Worm (Caenorhabditis elegans) whole organism, L3 larva: Measurements from ENCODE around the gene ubq-2.

Source experiments
- R02D3.7 ChIP-seq: fragments of 150-350 bp; optimal IDR thresholded peaks from 2 replicates; lab custom pipeline; 2014; ENCODE audit warnings: missing biosample characterization, missing genetic modification characterization
- ZK546.5 ChIP-seq: sonication (generic microtip); optimal IDR thresholded peaks from 2 replicates; lab custom pipeline; 2017; ENCODE audit warnings: missing biosample characterization, missing genetic modification characterization
- aly-2 ChIP-seq: fragments of 150-350 bp; optimal IDR thresholded peaks from 2 replicates; lab custom pipeline; 2014; ENCODE audit warnings: missing biosample characterization, missing genetic modification characterization
- ceh-16 ChIP-seq: sonication (generic microtip); optimal IDR thresholded peaks from 2 replicates; lab custom pipeline; 2017; ENCODE audit warnings: missing biosample characterization, missing genetic modification characterization
- ceh-28 ChIP-seq: fragments of 150-350 bp; optimal IDR thresholded peaks from 2 replicates; lab custom pipeline; 2014; ENCODE audit warnings: missing biosample characterization, missing genetic modification reagents, missing genetic modification characterization
- ceh-82 ChIP-seq: fragments of 150-350 bp; optimal IDR thresholded peaks from 2 replicates; lab custom pipeline; 2014; ENCODE audit warnings: missing biosample characterization, missing genetic modification characterization
- ceh-9 ChIP-seq: sonication (generic microtip); optimal IDR thresholded peaks from 2 replicates; lab custom pipeline; 2018; ENCODE audit warnings: missing biosample characterization, missing genetic modification characterization
- egl-27 ChIP-seq: sonication (generic microtip); optimal IDR thresholded peaks from 4 replicates; lab custom pipeline; 2017; ENCODE audit warnings: missing biosample characterization, missing genetic modification reagents, missing genetic modification characterization
- egl-5 ChIP-seq: fragments of 150-350 bp; optimal IDR thresholded peaks from 2 replicates; lab custom pipeline; 2017; ENCODE audit warnings: missing biosample characterization, missing genetic modification reagents, missing genetic modification characterization, inconsistent platforms
- elt-1 ChIP-seq: fragments of 150-350 bp; optimal IDR thresholded peaks from 2 replicates; lab custom pipeline; 2014; ENCODE audit warnings: missing biosample characterization, missing genetic modification characterization
- elt-2 ChIP-seq: sonication (generic microtip); optimal IDR thresholded peaks from 2 replicates; lab custom pipeline; 2016; ENCODE audit warnings: missing genetic modification reagents, mild to moderate bottlenecking, missing genetic modification characterization, missing compliant biosample characterization
- elt-3 ChIP-seq, 3 experiments: fragments of 150-350 bp in 1 of 3; sonication (generic microtip) in 2 of 3; optimal IDR thresholded peaks; 2 replicates in 2 of 3; 4 replicates in 1 of 3; lab custom pipeline; 2014 to 2017; ENCODE audit warnings: missing biosample characterization in 3 of 3, missing genetic modification characterization in 3 of 3
- fkh-10 ChIP-seq: sonication (generic microtip); optimal IDR thresholded peaks from 2 replicates; lab custom pipeline; 2017; ENCODE audit warnings: missing biosample characterization, missing genetic modification reagents, missing genetic modification characterization
- fkh-2 ChIP-seq: fragments of 150-350 bp; optimal IDR thresholded peaks from 2 replicates; lab custom pipeline; 2014; ENCODE audit warnings: missing biosample characterization, missing genetic modification reagents, missing genetic modification characterization
- fos-1 ChIP-seq: fragments of 150-350 bp; optimal IDR thresholded peaks from 2 replicates; lab custom pipeline; 2014; ENCODE audit warnings: missing biosample characterization, missing genetic modification characterization
- hmg-11 ChIP-seq: sonication (generic microtip); optimal IDR thresholded peaks from 2 replicates; lab custom pipeline; 2016; ENCODE audit warnings: missing genetic modification characterization, missing compliant biosample characterization
- jun-1 ChIP-seq: fragments of 150-350 bp; optimal IDR thresholded peaks from 2 replicates; lab custom pipeline; 2014; ENCODE audit warnings: missing biosample characterization, missing genetic modification reagents, missing genetic modification characterization
- lin-15B ChIP-seq: fragments of 150-350 bp; optimal IDR thresholded peaks from 2 replicates; lab custom pipeline; 2014; ENCODE audit warnings: missing biosample characterization, missing genetic modification characterization
- lin-39 ChIP-seq: fragments of 150-350 bp; optimal IDR thresholded peaks from 2 replicates; lab custom pipeline; 2018; ENCODE audit warnings: missing biosample characterization, missing genetic modification reagents, missing genetic modification characterization
- lsy-12 ChIP-seq: sonication (generic microtip); optimal IDR thresholded peaks from 2 replicates; lab custom pipeline; 2016; ENCODE audit warnings: mild to moderate bottlenecking, missing genetic modification characterization, missing compliant biosample characterization
- mml-1 ChIP-seq: fragments of 150-350 bp; sonication (generic microtip); optimal IDR thresholded peaks from 3 replicates; lab custom pipeline; 2014; ENCODE audit warnings: missing biosample characterization, missing genetic modification characterization
- nfya-1 ChIP-seq: sonication (generic microtip); optimal IDR thresholded peaks from 2 replicates; lab custom pipeline; 2017; ENCODE audit warnings: missing genetic modification characterization, mild to moderate bottlenecking, missing compliant biosample characterization, antibody characterized with exemption, moderate library complexity; ENCODE audit not compliant: insufficient read depth
- nhr-11 ChIP-seq: fragments of 150-350 bp; optimal IDR thresholded peaks from 2 replicates; lab custom pipeline; 2014; ENCODE audit warnings: missing biosample characterization, missing genetic modification characterization
- nhr-23 ChIP-seq: fragments of 150-350 bp; optimal IDR thresholded peaks from 2 replicates; lab custom pipeline; 2014; ENCODE audit warnings: missing biosample characterization, missing genetic modification reagents, missing genetic modification characterization
- nhr-237 ChIP-seq: fragments of 150-350 bp; optimal IDR thresholded peaks from 2 replicates; lab custom pipeline; 2014; ENCODE audit warnings: missing biosample characterization, missing genetic modification characterization
- nhr-25 ChIP-seq: sonication (generic microtip); optimal IDR thresholded peaks from 2 replicates; lab custom pipeline; 2017; ENCODE audit warnings: missing biosample characterization, missing genetic modification characterization
- nhr-28 ChIP-seq: fragments of 150-350 bp; optimal IDR thresholded peaks from 2 replicates; lab custom pipeline; 2014; ENCODE audit warnings: missing biosample characterization, missing genetic modification characterization
- nhr-76 ChIP-seq: fragments of 150-350 bp; sonication (generic microtip); optimal IDR thresholded peaks from 5 replicates; lab custom pipeline; 2014; ENCODE audit warnings: missing biosample characterization, missing genetic modification characterization
- nhr-77 ChIP-seq: fragments of 150-350 bp; optimal IDR thresholded peaks from 2 replicates; lab custom pipeline; 2014; ENCODE audit warnings: missing biosample characterization, missing genetic modification characterization
- pha-4 ChIP-seq: fragments of 150-350 bp; optimal IDR thresholded peaks from 2 replicates; lab custom pipeline; 2014; ENCODE audit warnings: missing biosample characterization, missing genetic modification reagents, missing genetic modification characterization
- pqm-1 ChIP-seq: fragments of 150-350 bp; optimal IDR thresholded peaks from 2 replicates; lab custom pipeline; 2017; ENCODE audit warnings: missing biosample characterization, missing genetic modification characterization, inconsistent platforms
- skn-1 ChIP-seq: fragments of 150-350 bp; optimal IDR thresholded peaks from 2 replicates; lab custom pipeline; 2014; ENCODE audit warnings: missing biosample characterization, missing genetic modification characterization
- snpc-4 ChIP-seq: fragments of 150-350 bp; optimal IDR thresholded peaks from 2 replicates; lab custom pipeline; 2014; ENCODE audit warnings: missing biosample characterization, missing genetic modification characterization
- tbx-2 ChIP-seq: sonication (generic microtip); optimal IDR thresholded peaks from 2 replicates; lab custom pipeline; 2016; ENCODE audit warnings: mild to moderate bottlenecking, missing genetic modification characterization, missing compliant biosample characterization
- unc-39 ChIP-seq: sonication (generic microtip); optimal IDR thresholded peaks from 4 replicates; lab custom pipeline; 2017; ENCODE audit warnings: missing biosample characterization, missing genetic modification characterization
- unc-62 ChIP-seq: fragments of 150-350 bp; sonication (generic microtip); optimal IDR thresholded peaks from 4 replicates; lab custom pipeline; 2014; ENCODE audit warnings: missing biosample characterization, missing genetic modification reagents, missing genetic modification characterization
- zag-1 ChIP-seq: fragments of 150-350 bp; optimal IDR thresholded peaks from 2 replicates; lab custom pipeline; 2014; ENCODE audit warnings: missing biosample characterization, missing genetic modification characterization
- ztf-11 ChIP-seq: fragments of 150-350 bp; optimal IDR thresholded peaks from 2 replicates; lab custom pipeline; 2014; ENCODE audit warnings: missing biosample characterization, missing genetic modification characterization
- ztf-4 ChIP-seq: fragments of 150-350 bp; optimal IDR thresholded peaks from 2 replicates; lab custom pipeline; 2014; ENCODE audit warnings: missing biosample characterization, missing genetic modification characterization

Gene ubq-2

DNA sequence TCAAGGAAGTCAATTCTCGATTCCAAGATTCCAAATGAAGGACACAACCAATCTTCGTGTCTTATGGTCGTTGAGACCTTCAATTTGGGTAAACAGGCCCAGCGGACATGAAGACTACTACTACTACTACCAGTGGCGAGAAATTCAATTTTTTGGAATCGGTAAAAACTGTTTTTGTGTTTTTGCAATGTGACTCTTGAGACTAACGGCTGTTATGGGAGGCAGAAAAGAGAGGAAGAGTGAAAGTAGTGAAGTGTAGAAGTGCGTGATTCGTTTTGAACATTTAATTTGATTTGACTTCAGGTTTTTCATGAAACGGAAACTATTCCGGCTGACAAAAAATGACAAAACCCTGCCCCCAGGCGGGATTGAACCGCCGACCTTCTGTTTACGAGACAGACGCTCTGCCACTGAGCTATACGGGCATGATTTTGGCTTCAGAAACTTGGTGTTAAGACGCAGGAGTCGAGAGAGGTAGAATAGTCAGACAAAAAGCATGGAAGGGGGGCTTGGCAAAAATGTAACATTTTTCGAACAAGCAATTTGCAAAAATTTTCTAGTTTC lies 37.5 kb upstream of the ubq-2 start (continued):
- TF ChIP-seq egl-5 (no peak), hmg-11 (tag; lab: Kevin White, UChicago) (peak; percentile 73), mml-1 (no peak), nhr-237 (tag; lab: Kevin White, UChicago) (no peak), nhr-25 (tag; lab: Kevin White, UChicago) (peak; percentile 43), fkh-2 (no peak), pqm-1 (tag; lab: Kevin White, UChicago) (peak; percentile 3), snpc-4 (tag; lab: Kevin White, UChicago) (no peak), ceh-82 (tag; lab: Kevin White, UChicago) (no peak), lin-15B (tag; lab: Kevin White, UChicago) (peak; percentile 7)

ce11 chrIII:13013912-13014311 lies 35.6 kb upstream of the ubq-2 start:
- TF ChIP-seq elt-1 (tag; lab: Kevin White, UChicago) = no peak

- TF ChIP-seq nhr-23 (tag; lab: Kevin White, UChicago) = peak; percentile 74
- no peak for TF ChIP-seq fkh-10 (GFP tag; lab: Kevin White, UChicago)
- no peak for TF ChIP-seq aly-2 (tag; lab: Kevin White, UChicago)
- TF ChIP-seq unc-62 (GFP tag; lab: Kevin White, UChicago) = peak; percentile 4
Observed at ce11 chrIII:13011927-13012326, 33.6 kb upstream of the ubq-2 start.

ce11 chrIII:13005161-13005560 lies 26.8 kb upstream of the ubq-2 start, which contains the start of gene snf-7:
TSS of gene snf-7 (plus strand) at chrIII:13005461.
- no peak for TF ChIP-seq tbx-2
- TF ChIP-seq lin-15B (tag; lab: Kevin White, UChicago) = no peak
- no peak for TF ChIP-seq nhr-237 (tag; lab: Kevin White, UChicago)
- TF ChIP-seq ztf-11 (tag; lab: Kevin White, UChicago) = no peak
- no peak for TF ChIP-seq R02D3.7 (tag; lab: Kevin White, UChicago)
- no peak for TF ChIP-seq fos-1 (tag; lab: Kevin White, UChicago)
- TF ChIP-seq unc-62 (GFP tag; lab: Kevin White, UChicago) = no peak
- no peak for TF ChIP-seq nfya-1 (tag; lab: Kevin White, UChicago)
- no peak for TF ChIP-seq nhr-11 (tag; lab: Kevin White, UChicago)
- TF ChIP-seq fkh-10 (GFP tag; lab: Kevin White, UChicago) = no peak
- TF ChIP-seq jun-1 (tag; lab: Kevin White, UChicago) = no peak
- no peak for TF ChIP-seq zag-1
- TF ChIP-seq ceh-9 (tag; lab: Kevin White, UChicago) = no peak
- TF ChIP-seq elt-2 (tag; lab: Kevin White, UChicago) = no peak

- no peak for TF ChIP-seq ceh-28 (tag; lab: Kevin White, UChicago)
- no peak for TF ChIP-seq zag-1
- TF ChIP-seq skn-1 (tag; lab: Kevin White, UChicago) = no peak
- no peak for TF ChIP-seq egl-5
- TF ChIP-seq unc-39 (tag; lab: Kevin White, UChicago) = no peak
- no peak for TF ChIP-seq elt-1 (tag; lab: Kevin White, UChicago)
- no peak for TF ChIP-seq elt-3 (tag; optimal IDR thresholded peaks at IDR 0.05; lab: Kevin White, UChicago)
- no peak for TF ChIP-seq aly-2 (tag; lab: Kevin White, UChicago)
- TF ChIP-seq fkh-10 (GFP tag; lab: Kevin White, UChicago) = no peak
- TF ChIP-seq ztf-11 (tag; lab: Kevin White, UChicago) = no peak
- TF ChIP-seq ceh-82 (tag; lab: Kevin White, UChicago) = no peak
- no peak for TF ChIP-seq nhr-25 (tag; lab: Kevin White, UChicago)
- no peak for TF ChIP-seq ceh-16 (tag; lab: Kevin White, UChicago)
- TF ChIP-seq nhr-28 (tag; lab: Kevin White, UChicago) = no peak
- TF ChIP-seq, all 47 proteins: peak for 0
Observed at ce11 chrIII:13004316-13004715, 26.0 kb upstream of the ubq-2 start.

- no peak for TF ChIP-seq nhr-76
- TF ChIP-seq lin-39 = peak; percentile 57
- peak; percentile 16 for TF ChIP-seq nhr-25 (tag; lab: Kevin White, UChicago)
- peak; percentile 27 for TF ChIP-seq pqm-1 (tag; lab: Kevin White, UChicago)
- no peak for TF ChIP-seq elt-3 (tag; optimal IDR thresholded peaks at IDR 0.05; lab: Kevin White, UChicago)
- TF ChIP-seq jun-1 (tag; lab: Kevin White, UChicago) = peak; percentile 7
- peak; percentile 39 for TF ChIP-seq lin-15B (tag; lab: Kevin White, UChicago)
- TF ChIP-seq egl-5 = peak; percentile 30
- TF ChIP-seq ceh-28 (tag; lab: Kevin White, UChicago) = peak; percentile 43
- TF ChIP-seq hmg-11 (tag; lab: Kevin White, UChicago) = peak; percentile 82
- no peak for TF ChIP-seq fkh-10 (GFP tag; lab: Kevin White, UChicago)
- TF ChIP-seq egl-27 (tag; lab: Kevin White, UChicago) = no peak
- no peak for TF ChIP-seq nhr-77
- no peak for TF ChIP-seq skn-1 (tag; lab: Kevin White, UChicago)
- no peak for TF ChIP-seq nhr-237 (tag; lab: Kevin White, UChicago)
- TF ChIP-seq nhr-23 (tag; lab: Kevin White, UChicago) = peak; percentile 11
- TF ChIP-seq lsy-12 (tag; lab: Kevin White, UChicago) = no peak
- no peak for TF ChIP-seq pha-4 (tag; lab: Kevin White, UChicago)
- peak; percentile 85 for TF ChIP-seq nfya-1 (tag; lab: Kevin White, UChicago)
- TF ChIP-seq ztf-4 (tag; lab: Kevin White, UChicago) = no peak
- no peak for TF ChIP-seq ZK546.5 (tag; lab: Kevin White, UChicago)
Observed at ce11 chrIII:13002098-13002497, 23.8 kb upstream of the ubq-2 start, which contains the start of gene ZK1010.10. TSS of gene ZK1010.10 (plus strand) at chrIII:13002383.
